Fruit fly (Drosophila melanogaster) whole organism, embryonic: ENCODE results near the gene CG42375.
A peak's percentile ranks its signal among the peaks of the same experiment; 100 is the strongest.

Experiments
- Asciz ChIP-seq: fragments of 200-800 bp; sonication (Bioruptor generic); optimal IDR thresholded peaks from 2 replicates; lab custom pipeline; 2017; ENCODE audit warnings: missing biosample characterization, mild to moderate bottlenecking, missing genetic modification characterization, missing genetic modification reagents
- B-H1 ChIP-seq: fragments of 200-800 bp; sonication (Bioruptor generic); IDR thresholded peaks from 3 replicates; pipeline ENCODE4 v1.3.6; 2022; ENCODE audit warnings: missing biosample characterization, missing genetic modification characterization
- CG10147 ChIP-seq: fragments of 200-800 bp; sonication (Bioruptor generic); optimal IDR thresholded peaks from 2 replicates; lab custom pipeline; 2019; ENCODE audit warnings: missing biosample characterization, mild to moderate bottlenecking, missing genetic modification characterization, moderate library complexity
- CG10321 ChIP-seq: fragments of 200-800 bp; sonication (Bioruptor generic); IDR thresholded peaks from 2 replicates; pipeline ENCODE4 v1.3.6; 2022; ENCODE audit warnings: missing biosample characterization, missing genetic modification characterization
- CG1233 ChIP-seq: fragments of 200-800 bp; sonication (Bioruptor generic); optimal IDR thresholded peaks from 4 replicates; lab custom pipeline; 2018; ENCODE audit warnings: missing biosample characterization, mild to moderate bottlenecking, missing genetic modification characterization
- CG13624 ChIP-seq: fragments of 200-800 bp; sonication (Bioruptor generic); optimal IDR thresholded peaks from 2 replicates; lab custom pipeline; 2016; ENCODE audit warnings: missing biosample characterization, missing genetic modification characterization
- CG14667 ChIP-seq: fragments of 200-800 bp; sonication (Bioruptor generic); IDR thresholded peaks from 2 replicates; pipeline ENCODE4 v1.3.6; 2022; ENCODE audit warnings: missing biosample characterization, missing genetic modification characterization
- CG15601 ChIP-seq: fragments of 200-800 bp; sonication (Bioruptor generic); optimal IDR thresholded peaks from 3 replicates; lab custom pipeline; 2019; ENCODE audit warnings: missing biosample characterization, mild to moderate bottlenecking, missing genetic modification characterization, moderate library complexity
- CG1602 ChIP-seq: fragments of 200-800 bp; sonication (Bioruptor generic); optimal IDR thresholded peaks from 3 replicates; lab custom pipeline; 2016; ENCODE audit warnings: missing biosample characterization, missing genetic modification characterization
- CG17328 ChIP-seq: fragments of 200-800 bp; sonication (Bioruptor generic); IDR thresholded peaks from 2 replicates; pipeline ENCODE4 v1.3.6; 2022; ENCODE audit warnings: missing biosample characterization, missing genetic modification characterization
- CG17361 ChIP-seq: fragments of 200-800 bp; sonication (Bioruptor generic); IDR thresholded peaks from 3 replicates; pipeline ENCODE4 v1.3.6; 2022; ENCODE audit warnings: missing biosample characterization, missing genetic modification characterization
- CG17802 ChIP-seq: fragments of 200-800 bp; sonication (Bioruptor generic); optimal IDR thresholded peaks from 2 replicates; lab custom pipeline; 2018; ENCODE audit warnings: missing biosample characterization, mild to moderate bottlenecking, missing genetic modification characterization, moderate library complexity
- CG18262 ChIP-seq: fragments of 200-800 bp; optimal IDR thresholded peaks from 3 replicates; lab custom pipeline; 2019; ENCODE audit warnings: missing biosample characterization, mild to moderate bottlenecking, missing genetic modification characterization, moderate library complexity
- CG2129 ChIP-seq: fragments of 200-800 bp; sonication (Bioruptor generic); IDR thresholded peaks from 2 replicates; pipeline ENCODE4 v1.3.6; 2022; ENCODE audit warnings: missing biosample characterization, missing genetic modification characterization; ENCODE audit not compliant: partially characterized antibody
- CG2202 ChIP-seq: fragments of 200-800 bp; sonication (Bioruptor generic); optimal IDR thresholded peaks from 2 replicates; lab custom pipeline; 2018; ENCODE audit warnings: missing biosample characterization, mild to moderate bottlenecking, missing genetic modification characterization
- CG30403 ChIP-seq: fragments of 200-800 bp; sonication (Bioruptor generic); optimal IDR thresholded peaks from 3 replicates; lab custom pipeline; 2016; ENCODE audit warnings: missing biosample characterization, missing genetic modification characterization
- CG31441 ChIP-seq: fragments of 200-800 bp; sonication (Bioruptor generic); IDR thresholded peaks from 2 replicates; pipeline ENCODE4 v1.3.6; 2022; ENCODE audit warnings: missing biosample characterization, missing genetic modification characterization
- CG4404 ChIP-seq: fragments of 200-800 bp; sonication (Bioruptor generic); IDR thresholded peaks from 2 replicates; pipeline ENCODE4 v1.3.6; 2022; ENCODE audit warnings: missing biosample characterization, missing genetic modification characterization
- CG4820 ChIP-seq: fragments of 200-800 bp; sonication (Bioruptor generic); optimal IDR thresholded peaks from 3 replicates; lab custom pipeline; 2016; ENCODE audit warnings: missing biosample characterization, missing genetic modification characterization
- CG6254 ChIP-seq: fragments of 200-800 bp; sonication (Bioruptor generic); optimal IDR thresholded peaks from 3 replicates; lab custom pipeline; 2017; ENCODE audit warnings: mild to moderate bottlenecking, missing biosample characterization, missing genetic modification reagents, missing genetic modification characterization
- CG6791 ChIP-seq: fragments of 200-800 bp; sonication (Bioruptor generic); IDR thresholded peaks from 3 replicates; pipeline ENCODE4 v1.3.6; 2022; ENCODE audit warnings: missing biosample characterization, missing genetic modification characterization; ENCODE audit not compliant: partially characterized antibody
- CG7556 ChIP-seq: fragments of 200-800 bp; sonication (Bioruptor generic); optimal IDR thresholded peaks from 2 replicates; lab custom pipeline; 2017; ENCODE audit warnings: missing biosample characterization, mild to moderate bottlenecking, missing genetic modification characterization
- CG7786 ChIP-seq: fragments of 200-800 bp; sonication (Bioruptor generic); optimal IDR thresholded peaks from 2 replicates; lab custom pipeline; 2016; ENCODE audit warnings: missing biosample characterization, missing genetic modification characterization
- CG7839 ChIP-seq: fragments of 200-800 bp; sonication (Bioruptor generic); optimal IDR thresholded peaks from 3 replicates; lab custom pipeline; 2018; ENCODE audit warnings: missing biosample characterization, mild to moderate bottlenecking, missing genetic modification characterization, moderate library complexity
- CG8359 ChIP-seq: fragments of 200-800 bp; sonication (Bioruptor generic); optimal IDR thresholded peaks from 2 replicates; lab custom pipeline; 2017; ENCODE audit warnings: missing biosample characterization, mild to moderate bottlenecking, missing genetic modification characterization, borderline replicate concordance
- D ChIP-seq, 2 experiments: fragments of 200-800 bp in 1 of 2; fragments of >200 bp in 1 of 2; sonication (Bioruptor generic) in 1 of 2; optimal IDR thresholded peaks; 2 replicates in 1 of 2; 3 replicates in 1 of 2; lab custom pipeline; 2017; ENCODE audit warnings: mild to moderate bottlenecking in 1 of 2, missing biosample characterization in 1 of 2, missing genetic modification characterization in 1 of 2, missing genetic modification reagents in 1 of 2
- H2.0 ChIP-seq: fragments of 200-800 bp; sonication (Bioruptor generic); IDR thresholded peaks from 2 replicates; pipeline ENCODE4 v1.3.6; 2022; ENCODE audit warnings: missing biosample characterization, missing genetic modification characterization
- HLH4C ChIP-seq: fragments of 200-800 bp; sonication (Bioruptor generic); IDR thresholded peaks from 3 replicates; pipeline ENCODE4 v1.3.6; 2022; ENCODE audit warnings: missing biosample characterization, missing genetic modification characterization; ENCODE audit not compliant: partially characterized antibody
- Hr3 ChIP-seq: fragments of 200-800 bp; sonication (Bioruptor generic); optimal IDR thresholded peaks from 3 replicates; lab custom pipeline; 2016; ENCODE audit warnings: missing biosample characterization, missing genetic modification characterization
- NFAT ChIP-seq: fragments of 200-800 bp; sonication (Bioruptor generic); IDR thresholded peaks from 2 replicates; pipeline ENCODE4 v1.3.6; 2022; ENCODE audit warnings: missing biosample characterization, missing genetic modification characterization
- Ravus ChIP-seq: fragments of 200-800 bp; sonication (Bioruptor generic); IDR thresholded peaks from 2 replicates; pipeline ENCODE4 v1.3.6; 2022; ENCODE audit warnings: missing biosample characterization, missing genetic modification characterization
- Sox100B ChIP-seq: fragments of 200-800 bp; sonication (Bioruptor generic); optimal IDR thresholded peaks from 3 replicates; lab custom pipeline; 2018; ENCODE audit warnings: missing biosample characterization, mild to moderate bottlenecking, missing genetic modification characterization
- Spps ChIP-seq: fragments of 200-800 bp; sonication (Bioruptor generic); optimal IDR thresholded peaks from 2 replicates; lab custom pipeline; 2018; ENCODE audit warnings: missing biosample characterization, mild to moderate bottlenecking, missing genetic modification characterization
- cwo ChIP-seq: fragments of 200-800 bp; sonication (Bioruptor generic); optimal IDR thresholded peaks from 3 replicates; lab custom pipeline; 2017; ENCODE audit warnings: missing biosample characterization, missing genetic modification characterization, mild to moderate bottlenecking, moderate library complexity, missing genetic modification reagents
- dmrt99B ChIP-seq: fragments of 200-800 bp; sonication (Bioruptor generic); optimal IDR thresholded peaks from 2 replicates; lab custom pipeline; 2018; ENCODE audit warnings: missing biosample characterization, mild to moderate bottlenecking, missing genetic modification characterization, moderate library complexity
- grau ChIP-seq: fragments of 200-800 bp; optimal IDR thresholded peaks from 3 replicates; lab custom pipeline; 2019; ENCODE audit warnings: missing biosample characterization, mild to moderate bottlenecking, missing genetic modification characterization, moderate library complexity
- gsb-n ChIP-seq: fragments of 200-800 bp; sonication (Bioruptor generic); optimal IDR thresholded peaks from 3 replicates; lab custom pipeline; 2018; ENCODE audit warnings: missing biosample characterization, mild to moderate bottlenecking, missing genetic modification characterization
- lola ChIP-seq, 3 experiments: fragments of >200 bp in 2 of 3; fragments of 200-800 bp in 1 of 3; sonication (Bioruptor generic) in 1 of 3; optimal IDR thresholded peaks; 2 replicates each; lab custom pipeline; 2017 to 2019; ENCODE audit warnings: missing biosample characterization in 3 of 3, missing genetic modification characterization in 3 of 3, mild to moderate bottlenecking in 1 of 3, moderate library complexity in 1 of 3
- nerfin-1 ChIP-seq: fragments of 200-800 bp; sonication (Bioruptor generic); optimal IDR thresholded peaks from 3 replicates; lab custom pipeline; 2019; ENCODE audit warnings: missing biosample characterization, mild to moderate bottlenecking, missing genetic modification characterization, moderate library complexity
- phol ChIP-seq: fragments of 200-800 bp; sonication (Bioruptor generic); optimal IDR thresholded peaks from 3 replicates; lab custom pipeline; 2018; ENCODE audit warnings: missing biosample characterization, mild to moderate bottlenecking, missing genetic modification characterization, moderate library complexity
- prd ChIP-seq, 3 experiments: fragments of >200 bp in 2 of 3; fragments of 200-800 bp in 1 of 3; sonication (Bioruptor generic) in 1 of 3; optimal IDR thresholded peaks in 2 of 3; IDR thresholded peaks in 1 of 3; 2 replicates in 2 of 3; 3 replicates in 1 of 3; pipeline versions ENCODE4 v1.3.6 to Lab custom; 2017 to 2022; ENCODE audit warnings: missing biosample characterization in 1 of 3, missing genetic modification characterization in 1 of 3
- row ChIP-seq: fragments of 200-800 bp; sonication (Bioruptor generic); IDR thresholded peaks from 3 replicates; pipeline ENCODE4 v1.3.6; 2022; ENCODE audit warnings: missing biosample characterization, missing genetic modification characterization
- sc ChIP-seq, 3 experiments: fragments of >200 bp in 2 of 3; fragments of 200-800 bp in 1 of 3; sonication (Bioruptor generic) in 1 of 3; optimal IDR thresholded peaks; 2 replicates in 2 of 3; 3 replicates in 1 of 3; lab custom pipeline; 2017; ENCODE audit warnings: mild to moderate bottlenecking in 1 of 3, missing biosample characterization in 1 of 3, missing genetic modification characterization in 1 of 3, missing genetic modification reagents in 1 of 3
- stc ChIP-seq: fragments of 200-800 bp; sonication (Bioruptor generic); IDR thresholded peaks from 2 replicates; pipeline ENCODE4 v1.3.6; 2022; ENCODE audit warnings: missing biosample characterization, missing genetic modification characterization
- twi ChIP-seq: fragments of 200-800 bp; optimal IDR thresholded peaks from 2 replicates; lab custom pipeline; 2019; ENCODE audit warnings: missing biosample characterization, mild to moderate bottlenecking, missing genetic modification characterization, moderate library complexity
- tx ChIP-seq: fragments of 200-800 bp; sonication (Bioruptor generic); optimal IDR thresholded peaks from 2 replicates; lab custom pipeline; 2016; ENCODE audit warnings: missing biosample characterization, missing genetic modification characterization
- usp ChIP-seq: fragments of >200 bp; optimal IDR thresholded peaks from 2 replicates; lab custom pipeline; 2017; ENCODE audit warnings: missing biosample characterization, missing genetic modification characterization
- vnd ChIP-seq: fragments of 200-800 bp; sonication (Bioruptor generic); IDR thresholded peaks from 3 replicates; pipeline ENCODE4 v1.3.6; 2022; ENCODE audit warnings: missing biosample characterization, missing genetic modification characterization; ENCODE audit not compliant: partially characterized antibody
- yki ChIP-seq: fragments of >200 bp; optimal IDR thresholded peaks from 3 replicates; lab custom pipeline; 2018

CG42375 gene

DNA sequence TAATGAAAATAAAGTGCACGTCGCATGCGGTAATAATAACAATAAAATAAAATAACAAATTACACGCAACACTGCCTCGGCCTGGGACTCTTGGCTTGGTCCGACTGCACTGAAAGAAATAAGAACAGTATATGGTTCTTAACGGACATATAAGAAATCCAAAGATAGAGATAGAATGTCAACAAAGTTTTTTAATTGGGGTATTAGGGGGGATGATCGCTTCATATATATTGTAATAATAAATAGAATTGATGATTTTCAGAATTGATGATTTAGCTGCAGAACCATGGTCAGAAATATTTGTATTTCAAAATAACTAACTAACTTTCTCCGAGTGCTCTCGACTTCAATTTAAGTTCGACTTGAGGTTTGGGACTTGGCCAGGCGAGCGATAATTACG is 16.6 kb downstream of the CG42375 start (continued):
- TF ChIP-seq CG6791 (GFP tag; lab: Robert Waterston, UW) (no peak), grau (peak; percentile 41), CG13624 (GFP tag; lab: Kevin White, UChicago) (no peak), Hr3 (GFP tag; lab: Kevin White, UChicago) (peak; percentile 13), CG2129 (GFP tag; lab: Robert Waterston, UW) (no peak), CG7786 (GFP tag; lab: Kevin White, UChicago) (no peak), cwo (GFP tag; lab: Kevin White, UChicago) (no peak), CG17328 (GFP tag; lab: Robert Waterston, UW) (peak; percentile 24; the same call in 1 of the 2 replicates), usp (GFP tag; lab: Kevin White, UChicago) (no peak), NFAT (GFP tag; lab: Robert Waterston, UW) (no peak), CG14667 (GFP tag; lab: Robert Waterston, UW) (no peak), CG18262 (tag; lab: Kevin White, UChicago) (peak; percentile 69), CG2202 (tag; lab: Kevin White, UChicago) (peak; percentile 8), CG4820 (GFP tag; lab: Kevin White, UChicago) (peak; percentile 2), CG4404 (GFP tag; lab: Robert Waterston, UW) (no peak), vnd (GFP tag; lab: Robert Waterston, UW) (no peak), CG10147 (no peak), CG7556 (peak; percentile 12), CG15601 (tag; lab: Kevin White, UChicago) (peak; percentile 67), H2.0 (no peak), CG6254 (GFP tag; lab: Kevin White, UChicago) (peak; percentile 47), CG30403 (GFP tag; lab: Kevin White, UChicago) (peak; percentile 32), B-H1 (no peak), CG8359 (GFP tag; lab: Kevin White, UChicago) (peak; percentile 41), CG10321 (GFP tag; lab: Robert Waterston, UW) (no peak), CG17361 (GFP tag; lab: Robert Waterston, UW) (peak; percentile 57), HLH4C (no peak), CG1233 (GFP tag; lab: Kevin White, UChicago) (no peak), CG1602 (GFP tag; lab: Kevin White, UChicago) (peak; percentile 15), phol (tag; lab: Kevin White, UChicago) (peak; percentile 57), Spps (tag; lab: Kevin White, UChicago) (peak; percentile 8), nerfin-1 (tag; lab: Kevin White, UChicago) (peak; percentile 30), D (optimal IDR thresholded peaks at IDR 0.05; lab: Kevin White, UChicago) (no peak), D (GFP tag; optimal IDR thresholded peaks at IDR 0.05; lab: Kevin White, UChicago) (peak; percentile 48), gsb-n (tag; lab: Kevin White, UChicago) (peak; percentile 29), CG7839 (tag; lab: Kevin White, UChicago) (peak; percentile 30), prd (optimal IDR thresholded peaks at IDR 0.05; lab: Kevin White, UChicago) (no peak), prd (GFP tag; IDR thresholded peaks at IDR 0.05; lab: Robert Waterston, UW) (peak; percentile 31; the same call in 1 of the 3 replicates), row (GFP tag; lab: Robert Waterston, UW) (peak; percentile 26; the same call in 1 of the 3 replicates), Asciz (GFP tag; lab: Kevin White, UChicago) (no peak), twi (tag; lab: Kevin White, UChicago) (no peak), sc (optimal IDR thresholded peaks at IDR 0.05; lab: Kevin White, UChicago) (no peak), sc (GFP tag; optimal IDR thresholded peaks at IDR 0.05; lab: Kevin White, UChicago) (peak; percentile 54), CG17802 (tag; lab: Kevin White, UChicago) (peak; percentile 2), dmrt99B (tag; lab: Kevin White, UChicago) (no peak), Ravus (GFP tag; lab: Robert Waterston, UW) (no peak), yki (lab: Kevin White, UChicago) (no peak), CG31441 (GFP tag; lab: Robert Waterston, UW) (peak; percentile 60), Sox100B (GFP tag; lab: Kevin White, UChicago) (peak; percentile 33), tx (GFP tag; lab: Kevin White, UChicago) (no peak), stc (GFP tag; lab: Robert Waterston, UW) (no peak), lola (GFP tag; optimal IDR thresholded peaks at IDR 0.05; lab: Kevin White, UChicago) (peak in 1 of 3 experiments; percentile 66)
